Worm (Caenorhabditis elegans): Measurements from ENCODE around the gene scl-17.

DNA sequence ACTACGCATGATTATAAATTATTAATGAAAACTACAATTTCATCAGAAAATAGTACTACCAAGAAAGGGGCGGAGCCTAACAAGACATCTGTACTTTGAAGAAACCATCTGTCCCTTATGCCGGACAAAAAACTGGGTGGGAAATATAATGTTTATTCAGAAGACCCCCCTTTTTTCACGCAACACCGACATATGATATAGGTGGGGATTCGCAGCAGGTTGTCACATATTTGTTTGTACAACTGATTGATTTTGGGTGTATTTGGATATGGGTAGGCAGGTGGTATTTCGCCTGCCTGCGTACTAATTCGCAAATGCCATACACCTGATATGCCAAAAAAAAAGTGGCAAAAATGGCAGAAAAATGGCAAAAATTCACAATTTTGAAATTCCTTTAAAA, 21.4 kb upstream of the scl-17 start, which contains the start of gene Y51H7C.10:
- TF ChIP-seq him-1 (tag; optimal IDR thresholded peaks at IDR 0.05) = no peak
- TF ChIP-seq W03F9.2 (tag; optimal IDR thresholded peaks at IDR 0.05) = no peak
- TF ChIP-seq dao-5 (tag; optimal IDR thresholded peaks at IDR 0.05) = no peak
